Fruit fly (Drosophila melanogaster): ENCODE results near the gene svp.

svp gene

dm6 chr3R:12224919-12225318 is 33.6 kb upstream of the svp start, which contains the start of gene CG17404:
Gene CG17404, minus strand, starts transcription at chr3R:12225019.
- TF ChIP-seq OdsH (GFP tag; optimal IDR thresholded peaks at IDR 0.05): no peak
- TF ChIP-seq fru (GFP tag; optimal IDR thresholded peaks at IDR 0.05): no peak
- TF ChIP-seq Hr78 (GFP tag; optimal IDR thresholded peaks at IDR 0.05): no peak
- TF ChIP-seq ey (GFP tag; optimal IDR thresholded peaks at IDR 0.05): no peak
- TF ChIP-seq dmrt93B (GFP tag; optimal IDR thresholded peaks at IDR 0.05): no peak
- no peak for TF ChIP-seq psq (GFP tag; optimal IDR thresholded peaks at IDR 0.05)
- no peak for TF ChIP-seq CG32264 (GFP tag; optimal IDR thresholded peaks at IDR 0.05)
- TF ChIP-seq br (GFP tag; optimal IDR thresholded peaks at IDR 0.05): no peak
- no peak for TF ChIP-seq lola (GFP tag; optimal IDR thresholded peaks at IDR 0.05)
- no peak for TF ChIP-seq Abd-B (GFP tag; optimal IDR thresholded peaks at IDR 0.05)
- no peak for TF ChIP-seq brk (GFP tag; optimal IDR thresholded peaks at IDR 0.05)
- TF ChIP-seq dl (GFP tag; optimal IDR thresholded peaks at IDR 0.05; ENCODE audit: insufficient read depth in 1 of 2, partially characterized antibody in 2 of 2): no peak
- no peak for TF ChIP-seq jim (GFP tag; optimal IDR thresholded peaks at IDR 0.05)
- no peak for TF ChIP-seq GATAd (GFP tag; optimal IDR thresholded peaks at IDR 0.05)

DNA sequence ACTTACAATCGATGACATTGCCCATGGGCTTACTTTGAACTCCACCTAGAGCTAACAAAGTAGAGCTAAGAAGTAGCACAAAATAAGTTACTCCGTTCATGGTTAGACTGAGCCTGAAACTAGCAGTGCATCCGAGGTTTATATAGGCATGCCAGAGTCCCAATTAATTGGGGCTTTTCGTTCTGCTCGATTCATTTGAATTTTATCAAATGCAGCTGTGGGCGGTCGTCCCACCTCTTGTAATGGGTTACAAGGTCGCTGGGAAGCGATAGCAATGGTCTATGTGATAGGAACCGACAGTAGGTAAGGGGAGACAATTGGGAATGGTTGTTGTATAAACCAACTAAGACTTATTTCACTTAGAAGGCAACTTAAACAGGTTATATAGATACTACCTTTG is 32.3 kb upstream of the svp start, which contains the start of gene CG12256:
Gene CG12256 (minus strand): TSS at position 101 of the 400 bp plus-strand sequence.
- TF ChIP-seq sage (GFP tag; optimal IDR thresholded peaks at IDR 0.05): no peak
- TF ChIP-seq Rel (GFP tag; optimal IDR thresholded peaks at IDR 0.05): no peak
- no peak for TF ChIP-seq Rel (tag; optimal IDR thresholded peaks at IDR 0.05)
- no peak for TF ChIP-seq Vsx2 (GFP tag; optimal IDR thresholded peaks at IDR 0.05; ENCODE audit: partially characterized antibody)
- TF ChIP-seq HLH106 (tag; optimal IDR thresholded peaks at IDR 0.05): no peak
- TF ChIP-seq sv (GFP tag; optimal IDR thresholded peaks at IDR 0.05): no peak
- TF ChIP-seq Myc (optimal IDR thresholded peaks at IDR 0.05): no peak
- no peak for TF ChIP-seq brk (GFP tag; optimal IDR thresholded peaks at IDR 0.05)
- no peak for TF ChIP-seq Dif (GFP tag; optimal IDR thresholded peaks at IDR 0.05; ENCODE audit: partially characterized antibody)
- TF ChIP-seq CG32264 (GFP tag; optimal IDR thresholded peaks at IDR 0.05): no peak
- no peak for TF ChIP-seq Jra (GFP tag; optimal IDR thresholded peaks at IDR 0.05)
- no peak for TF ChIP-seq psq (GFP tag; optimal IDR thresholded peaks at IDR 0.05)
- no peak for TF ChIP-seq dmrt93B (GFP tag; optimal IDR thresholded peaks at IDR 0.05)
- TF ChIP-seq pan (optimal IDR thresholded peaks at IDR 0.05): no peak
- no peak for TF ChIP-seq Hnf4 (GFP tag; optimal IDR thresholded peaks at IDR 0.05)
- no peak for TF ChIP-seq usp (GFP tag; optimal IDR thresholded peaks at IDR 0.05)
- TF ChIP-seq dsf (GFP tag; optimal IDR thresholded peaks at IDR 0.05; ENCODE audit: borderline replicate concordance): no peak
- TF ChIP-seq Hr83 (GFP tag; optimal IDR thresholded peaks at IDR 0.05; ENCODE audit: poor library complexity, severe bottlenecking): no peak
- no peak for TF ChIP-seq CrebA (GFP tag; optimal IDR thresholded peaks at IDR 0.05; ENCODE audit: borderline replicate concordance)

dm6 chr3R:12229113-12229512 is 29.4 kb upstream of the svp start, which contains the start of gene CG3916:
Gene CG3916, plus strand, starts transcription at chr3R:12229413.
- TF ChIP-seq dsf (GFP tag; optimal IDR thresholded peaks at IDR 0.05; ENCODE audit: borderline replicate concordance) (no peak), Hr83 (GFP tag; optimal IDR thresholded peaks at IDR 0.05; ENCODE audit: poor library complexity, severe bottlenecking) (no peak), dl (GFP tag; optimal IDR thresholded peaks at IDR 0.05; ENCODE audit: insufficient read depth in 1 of 2, partially characterized antibody in 2 of 2) (no peak), Dfd (GFP tag; optimal IDR thresholded peaks at IDR 0.05) (no peak), Jra (GFP tag; optimal IDR thresholded peaks at IDR 0.05) (no peak), sv (GFP tag; optimal IDR thresholded peaks at IDR 0.05) (no peak), rgr (GFP tag; optimal IDR thresholded peaks at IDR 0.05) (no peak), pan (optimal IDR thresholded peaks at IDR 0.05) (no peak), Sp1 (GFP tag; optimal IDR thresholded peaks at IDR 0.05) (no peak), Hnf4 (GFP tag; optimal IDR thresholded peaks at IDR 0.05) (no peak), Vsx2 (GFP tag; optimal IDR thresholded peaks at IDR 0.05; ENCODE audit: partially characterized antibody) (no peak)

dm6 chr3R:12232629-12233028 is 25.9 kb upstream of the svp start, which contains the start of gene Pglym87:
Gene Pglym87, minus strand, starts transcription at chr3R:12232729.
- TF ChIP-seq dmrt93B (GFP tag; optimal IDR thresholded peaks at IDR 0.05): no peak

- TF ChIP-seq OdsH (GFP tag; optimal IDR thresholded peaks at IDR 0.05) (no peak), dmrt93B (GFP tag; optimal IDR thresholded peaks at IDR 0.05) (no peak), Vsx2 (GFP tag; optimal IDR thresholded peaks at IDR 0.05; ENCODE audit: partially characterized antibody) (no peak), GATAd (GFP tag; optimal IDR thresholded peaks at IDR 0.05) (no peak), pan (optimal IDR thresholded peaks at IDR 0.05) (no peak), brk (GFP tag; optimal IDR thresholded peaks at IDR 0.05) (no peak), psq (GFP tag; optimal IDR thresholded peaks at IDR 0.05) (no peak), h (GFP tag; optimal IDR thresholded peaks at IDR 0.05) (no peak)
Measured at dm6 chr3R:12234584-12234983, 24.0 kb upstream of the svp start, which contains the start of gene Cyp313a5. Gene Cyp313a5, minus strand, starts transcription at chr3R:12234684.
